Fruit fly (Drosophila melanogaster) whole organism, embryonic: ENCODE data around the gene CG13893.

Experiments
- Adf1 ChIP-seq: fragments of 200-800 bp; sonication (Bioruptor generic); IDR thresholded peaks from 2 replicates; pipeline ENCODE4 v1.3.6; 2022; ENCODE audit warnings: missing biosample characterization, missing genetic modification characterization
- BtbVII ChIP-seq: fragments of 200-800 bp; sonication (Bioruptor generic); optimal IDR thresholded peaks from 3 replicates; lab custom pipeline; 2017; ENCODE audit warnings: missing biosample characterization, mild to moderate bottlenecking, missing genetic modification characterization
- CG10979 ChIP-seq: fragments of 200-800 bp; sonication (Bioruptor generic); optimal IDR thresholded peaks from 2 replicates; lab custom pipeline; 2018; ENCODE audit warnings: missing biosample characterization, mild to moderate bottlenecking, missing genetic modification characterization, moderate library complexity
- CG11456 ChIP-seq: fragments of 200-800 bp; sonication (Bioruptor generic); IDR thresholded peaks from 3 replicates; pipeline ENCODE4 v1.3.6; 2022; ENCODE audit warnings: missing biosample characterization, missing genetic modification characterization
- CG11696 ChIP-seq: fragments of 200-800 bp; sonication (Bioruptor generic); IDR thresholded peaks from 2 replicates; pipeline ENCODE4 v1.3.6; 2022; ENCODE audit warnings: missing biosample characterization, missing genetic modification characterization
- CG12299 ChIP-seq: fragments of 200-800 bp; sonication (Bioruptor generic); optimal IDR thresholded peaks from 2 replicates; lab custom pipeline; 2018; ENCODE audit warnings: missing biosample characterization, mild to moderate bottlenecking, missing genetic modification characterization
- CG12659 ChIP-seq: fragments of 200-800 bp; sonication (Bioruptor generic); optimal IDR thresholded peaks from 3 replicates; lab custom pipeline; 2017; ENCODE audit warnings: mild to moderate bottlenecking, missing biosample characterization, missing genetic modification reagents, missing genetic modification characterization
- CG13123 ChIP-seq: fragments of 200-800 bp; sonication (Bioruptor generic); optimal IDR thresholded peaks from 2 replicates; lab custom pipeline; 2016; ENCODE audit warnings: missing biosample characterization, missing genetic modification characterization
- CG14860 ChIP-seq: fragments of 200-800 bp; sonication (Bioruptor generic); IDR thresholded peaks from 3 replicates; pipeline ENCODE4 v1.3.6; 2022; ENCODE audit warnings: missing biosample characterization, missing genetic modification characterization; ENCODE audit not compliant: partially characterized antibody
- CG15514 ChIP-seq: fragments of 200-800 bp; sonication (Bioruptor generic); optimal IDR thresholded peaks from 3 replicates; lab custom pipeline; 2017; ENCODE audit warnings: missing biosample characterization, missing genetic modification characterization, mild to moderate bottlenecking, moderate library complexity, missing genetic modification reagents
- CG16863 ChIP-seq: fragments of 200-800 bp; sonication (Bioruptor generic); optimal IDR thresholded peaks from 3 replicates; lab custom pipeline; 2016; ENCODE audit warnings: missing biosample characterization, missing genetic modification characterization
- CG17328 ChIP-seq: fragments of 200-800 bp; sonication (Bioruptor generic); IDR thresholded peaks from 2 replicates; pipeline ENCODE4 v1.3.6; 2022; ENCODE audit warnings: missing biosample characterization, missing genetic modification characterization
- CG17568 ChIP-seq: fragments of 200-800 bp; sonication (Bioruptor generic); optimal IDR thresholded peaks from 2 replicates; lab custom pipeline; 2018; ENCODE audit warnings: missing biosample characterization, mild to moderate bottlenecking, missing genetic modification characterization, moderate library complexity
- CG3847 ChIP-seq: fragments of 200-800 bp; sonication (Bioruptor generic); IDR thresholded peaks from 2 replicates; pipeline ENCODE4 v1.3.6; 2022; ENCODE audit warnings: missing biosample characterization, missing genetic modification characterization
- CG42726 ChIP-seq: fragments of 200-800 bp; sonication (Bioruptor generic); IDR thresholded peaks from 2 replicates; pipeline ENCODE4 v1.3.6; 2022; ENCODE audit warnings: missing biosample characterization, missing genetic modification characterization; ENCODE audit not compliant: partially characterized antibody
- CG4730 ChIP-seq: fragments of 200-800 bp; sonication (Bioruptor generic); IDR thresholded peaks from 2 replicates; pipeline ENCODE4 v1.3.6; 2022; ENCODE audit warnings: missing biosample characterization, missing genetic modification characterization
- CG4820 ChIP-seq: fragments of 200-800 bp; sonication (Bioruptor generic); optimal IDR thresholded peaks from 3 replicates; lab custom pipeline; 2016; ENCODE audit warnings: missing biosample characterization, missing genetic modification characterization
- CG4854 ChIP-seq: fragments of 200-800 bp; sonication (Bioruptor generic); optimal IDR thresholded peaks from 2 replicates; lab custom pipeline; 2016; ENCODE audit warnings: missing biosample characterization, missing genetic modification characterization, inconsistent platforms
- CG6272 ChIP-seq: fragments of 200-800 bp; sonication (Bioruptor generic); IDR thresholded peaks from 2 replicates; pipeline ENCODE4 v1.3.6; 2022; ENCODE audit warnings: missing biosample characterization, missing genetic modification characterization
- CG6683 ChIP-seq: fragments of 200-800 bp; sonication (Bioruptor generic); optimal IDR thresholded peaks from 2 replicates; lab custom pipeline; 2017; ENCODE audit warnings: missing biosample characterization, mild to moderate bottlenecking, missing genetic modification characterization, missing genetic modification reagents
- CG7928 ChIP-seq: fragments of 200-800 bp; sonication (Bioruptor generic); optimal IDR thresholded peaks from 2 replicates; lab custom pipeline; 2017; ENCODE audit warnings: missing biosample characterization, mild to moderate bottlenecking, missing genetic modification characterization
- CoRest ChIP-seq: fragments of 200-800 bp; sonication (Bioruptor generic); optimal IDR thresholded peaks from 3 replicates; lab custom pipeline; 2018; ENCODE audit warnings: missing biosample characterization, mild to moderate bottlenecking, missing genetic modification characterization, moderate library complexity
- Dll ChIP-seq: fragments of 200-800 bp; sonication (Bioruptor generic); IDR thresholded peaks from 4 replicates; pipeline ENCODE4 v1.3.6; 2022; ENCODE audit warnings: missing biosample characterization, missing genetic modification characterization; ENCODE audit not compliant: partially characterized antibody
- Dp ChIP-seq: fragments of 200-800 bp; sonication (Bioruptor generic); optimal IDR thresholded peaks from 2 replicates; lab custom pipeline; 2018; ENCODE audit warnings: missing biosample characterization, mild to moderate bottlenecking, missing genetic modification characterization, moderate library complexity
- Dref ChIP-seq: fragments of 200-800 bp; sonication (Bioruptor generic); IDR thresholded peaks from 2 replicates; pipeline ENCODE4 v1.3.6; 2022; ENCODE audit warnings: missing biosample characterization, missing genetic modification characterization
- Fer2 ChIP-seq: fragments of 200-800 bp; sonication (Bioruptor generic); optimal IDR thresholded peaks from 2 replicates; lab custom pipeline; 2018; ENCODE audit warnings: missing biosample characterization, mild to moderate bottlenecking, missing genetic modification characterization, moderate library complexity
- Med ChIP-seq: fragments of 200-800 bp; sonication (Bioruptor generic); peaks from one replicate; lab custom pipeline; 2016; ENCODE audit warnings: missing biosample characterization, missing genetic modification characterization, mild to moderate bottlenecking, inconsistent platforms, moderate library complexity
- Nf-YC ChIP-seq: fragments of 200-800 bp; optimal IDR thresholded peaks from 3 replicates; lab custom pipeline; 2019; ENCODE audit warnings: missing biosample characterization, mild to moderate bottlenecking, missing genetic modification characterization, moderate library complexity
- Oli ChIP-seq: fragments of 200-800 bp; sonication (Bioruptor generic); optimal IDR thresholded peaks from 2 replicates; lab custom pipeline; 2018; ENCODE audit warnings: missing biosample characterization, mild to moderate bottlenecking, missing genetic modification characterization, moderate library complexity
- Spps ChIP-seq: fragments of 200-800 bp; sonication (Bioruptor generic); optimal IDR thresholded peaks from 2 replicates; lab custom pipeline; 2018; ENCODE audit warnings: missing biosample characterization, mild to moderate bottlenecking, missing genetic modification characterization
- ash1 ChIP-seq: fragments of 200-800 bp; sonication (Bioruptor generic); optimal IDR thresholded peaks from 2 replicates; lab custom pipeline; 2018; ENCODE audit warnings: missing biosample characterization, mild to moderate bottlenecking, missing genetic modification characterization
- br ChIP-seq: fragments of >200 bp; optimal IDR thresholded peaks from 2 replicates; lab custom pipeline; 2017
- caup ChIP-seq: fragments of 200-800 bp; sonication (Bioruptor generic); optimal IDR thresholded peaks from 3 replicates; lab custom pipeline; 2017; ENCODE audit warnings: missing biosample characterization, mild to moderate bottlenecking, missing genetic modification characterization, moderate library complexity; ENCODE audit not compliant: severe bottlenecking
- cg ChIP-seq: fragments of 200-800 bp; sonication (Bioruptor generic); optimal IDR thresholded peaks from 3 replicates; lab custom pipeline; 2019; ENCODE audit warnings: missing biosample characterization, mild to moderate bottlenecking, missing genetic modification characterization, moderate library complexity
- chinmo ChIP-seq: fragments of 200-800 bp; sonication (Bioruptor generic); IDR thresholded peaks from 4 replicates; pipeline ENCODE4 v1.3.6; 2022; ENCODE audit warnings: missing biosample characterization, missing genetic modification characterization; ENCODE audit not compliant: partially characterized antibody
- dan ChIP-seq: fragments of 200-800 bp; sonication (Bioruptor generic); IDR thresholded peaks from 2 replicates; pipeline ENCODE4 v1.3.6; 2022; ENCODE audit warnings: missing biosample characterization, missing genetic modification characterization
- dysf ChIP-seq: fragments of 200-800 bp; sonication (Bioruptor generic); IDR thresholded peaks from 3 replicates; pipeline ENCODE4 v1.3.6; 2022; ENCODE audit warnings: missing biosample characterization, missing genetic modification characterization
- emc ChIP-seq: fragments of 200-800 bp; sonication (Bioruptor generic); optimal IDR thresholded peaks from 2 replicates; lab custom pipeline; 2016; ENCODE audit warnings: missing biosample characterization, missing genetic modification characterization
- hkb ChIP-seq, 2 experiments: fragments of 200-800 bp in 1 of 2; fragments of >200 bp in 1 of 2; sonication (Bioruptor generic) in 1 of 2; IDR thresholded peaks in 1 of 2; optimal IDR thresholded peaks in 1 of 2; 2 replicates each; pipeline versions ENCODE4 v1.3.6 to Lab custom; 2017 to 2022; ENCODE audit warnings: missing biosample characterization in 1 of 2, missing genetic modification characterization in 1 of 2
- insv ChIP-seq, 2 experiments: fragments of 200-800 bp; sonication (Bioruptor generic); optimal IDR thresholded peaks; 3 replicates each; lab custom pipeline; 2016 to 2018; ENCODE audit warnings: missing biosample characterization in 2 of 2, missing genetic modification characterization in 2 of 2
- kay ChIP-seq: fragments of 200-800 bp; sonication (Bioruptor generic); optimal IDR thresholded peaks from 2 replicates; lab custom pipeline; 2016; ENCODE audit warnings: missing biosample characterization, missing genetic modification characterization
- lola ChIP-seq, 3 experiments: fragments of >200 bp in 2 of 3; fragments of 200-800 bp in 1 of 3; sonication (Bioruptor generic) in 1 of 3; optimal IDR thresholded peaks; 2 replicates each; lab custom pipeline; 2017 to 2019; ENCODE audit warnings: missing biosample characterization in 3 of 3, missing genetic modification characterization in 3 of 3, mild to moderate bottlenecking in 1 of 3, moderate library complexity in 1 of 3
- psq ChIP-seq: fragments of 200-800 bp; sonication (Bioruptor generic); optimal IDR thresholded peaks from 2 replicates; lab custom pipeline; 2017; ENCODE audit warnings: missing biosample characterization, missing genetic modification characterization
- pum ChIP-seq: fragments of 200-800 bp; sonication (Bioruptor generic); optimal IDR thresholded peaks from 2 replicates; lab custom pipeline; 2016; ENCODE audit warnings: missing biosample characterization, missing genetic modification characterization
- sob ChIP-seq: fragments of 200-800 bp; sonication (Bioruptor generic); IDR thresholded peaks from 2 replicates; pipeline ENCODE4 v1.3.6; 2022; ENCODE audit warnings: missing biosample characterization, missing genetic modification characterization
- sr ChIP-seq: fragments of 200-800 bp; sonication (Bioruptor generic); IDR thresholded peaks from 3 replicates; pipeline ENCODE4 v1.3.6; 2022; ENCODE audit warnings: missing biosample characterization, missing genetic modification characterization
- z ChIP-seq: fragments of 200-800 bp; sonication (Bioruptor generic); IDR thresholded peaks from 3 replicates; pipeline ENCODE4 v1.3.6; 2022; ENCODE audit warnings: missing biosample characterization, missing genetic modification characterization
- zen ChIP-seq: fragments of 200-800 bp; sonication (Bioruptor generic); optimal IDR thresholded peaks from 3 replicates; lab custom pipeline; 2018; ENCODE audit warnings: missing biosample characterization, mild to moderate bottlenecking, missing genetic modification characterization, moderate library complexity

CG13893 gene

dm6 chr3L:627819-628601 lies 24.2 kb upstream of the CG13893 start (continued):
- TF ChIP-seq emc = no peak
- TF ChIP-seq CG4730 (GFP tag; lab: Robert Waterston, UW) = peak; percentile 8; the same call in 1 of the 2 replicates
- TF ChIP-seq CG11456 = peak; percentile 62; the same call in 2 of the 3 replicates
- TF ChIP-seq Dref (GFP tag; lab: Robert Waterston, UW) = 0 out of 2 replicates have a peak, but pooled peaks have one; percentile 35
- peak; percentile 100 for TF ChIP-seq Adf1 (GFP tag; lab: Robert Waterston, UW)
- peak; percentile 100 for TF ChIP-seq cg (GFP tag; lab: Kevin White, UChicago)
- peak; percentile 94 for TF ChIP-seq Med (GFP tag; lab: Kevin White, UChicago)
- TF ChIP-seq hkb (optimal IDR thresholded peaks at IDR 0.05; lab: Kevin White, UChicago) = no peak
- TF ChIP-seq hkb (GFP tag; IDR thresholded peaks at IDR 0.05; lab: Robert Waterston, UW) = 0 out of 2 replicates have a peak, but pooled peaks have one; percentile 18
- TF ChIP-seq CG4820 (GFP tag; lab: Kevin White, UChicago) = no peak
- no peak for TF ChIP-seq CG14860 (GFP tag; lab: Robert Waterston, UW)
- TF ChIP-seq sob (GFP tag; lab: Robert Waterston, UW) = peak; percentile 26
- no peak for TF ChIP-seq z
- no peak for TF ChIP-seq Spps (tag; lab: Kevin White, UChicago)
- no peak for TF ChIP-seq CG4854
- peak; percentile 49; the same call in 2 of the 3 replicates for TF ChIP-seq dysf (GFP tag; lab: Robert Waterston, UW)
- TF ChIP-seq psq (GFP tag; lab: Kevin White, UChicago) = no peak
- TF ChIP-seq sr (GFP tag; lab: Robert Waterston, UW) = peak; percentile 6; the same call in 1 of the 3 replicates
- peak; percentile 77 for TF ChIP-seq Nf-YC (tag; lab: Kevin White, UChicago)
- TF ChIP-seq CG12299 (tag; lab: Kevin White, UChicago) = peak; percentile 51
- peak; percentile 19 for TF ChIP-seq CG12659 (GFP tag; lab: Kevin White, UChicago)
- peak; percentile 36 for TF ChIP-seq CoRest (tag; lab: Kevin White, UChicago)
- no peak for TF ChIP-seq CG7928
- no peak; the same call in 1 of the 2 replicates for TF ChIP-seq CG42726 (GFP tag; lab: Robert Waterston, UW)
- TF ChIP-seq Dll (GFP tag; lab: Robert Waterston, UW) = no peak
- peak; percentile 56 for TF ChIP-seq CG15514 (GFP tag; lab: Kevin White, UChicago)
- no peak for TF ChIP-seq pum (GFP tag; lab: Kevin White, UChicago)
- TF ChIP-seq caup (GFP tag; lab: Kevin White, UChicago) = peak; percentile 36
- peak; percentile 63 for TF ChIP-seq BtbVII
- peak; percentile 87 for TF ChIP-seq ash1
- TF ChIP-seq Fer2 (tag; lab: Kevin White, UChicago) = no peak
- no peak for TF ChIP-seq Dp (GFP tag; lab: Kevin White, UChicago)
- no peak for TF ChIP-seq insv (GFP tag; optimal IDR thresholded peaks at IDR 0.05; lab: Kevin White, UChicago)
- peak; percentile 38 for TF ChIP-seq CG6683 (GFP tag; lab: Kevin White, UChicago)
- peak; percentile 99 for TF ChIP-seq chinmo
- TF ChIP-seq br (lab: Kevin White, UChicago) = no peak
- TF ChIP-seq CG6272 (GFP tag; lab: Robert Waterston, UW) = peak; percentile 68
- TF ChIP-seq CG11696 (GFP tag; lab: Robert Waterston, UW) = no peak
- peak in 2 of 3 experiments; percentile 33 to 84 for TF ChIP-seq lola (GFP tag; optimal IDR thresholded peaks at IDR 0.05; lab: Kevin White, UChicago)
- no peak for TF ChIP-seq dan
- TF ChIP-seq zen (tag; lab: Kevin White, UChicago) = no peak
- peak; percentile 57; the same call in 1 of the 2 replicates for TF ChIP-seq CG3847 (GFP tag; lab: Robert Waterston, UW)
- peak; percentile 58 for TF ChIP-seq kay (GFP tag; lab: Kevin White, UChicago)
- TF ChIP-seq CG16863 (GFP tag; lab: Kevin White, UChicago) = no peak
- TF ChIP-seq CG10979 (tag; lab: Kevin White, UChicago) = no peak
- TF ChIP-seq CG13123 (GFP tag; lab: Kevin White, UChicago) = no peak
- peak; percentile 29 for TF ChIP-seq Oli (tag; lab: Kevin White, UChicago)
- TF ChIP-seq CG17568 = no peak
- TF ChIP-seq CG17328 (GFP tag; lab: Robert Waterston, UW) = peak; percentile 28; the same call in 1 of the 2 replicates
